Worm (Caenorhabditis elegans) whole organism, midembryonic: Measurements from ENCODE around the gene faxc-1.

Source experiments
- flt-1 ChIP-seq: fragments of 200-800 bp; sonication (Bioruptor generic); IDR thresholded peaks from 2 replicates; pipeline ENCODE4 v1.3.6; 2022; ENCODE audit warnings: missing genetic modification characterization, missing compliant biosample characterization
- ref-1 ChIP-seq: fragments of 200-800 bp; sonication (Bioruptor generic); conservative IDR thresholded peaks from 2 replicates; pipeline ENCODE4 v1.3.6; 2022; ENCODE audit warnings: missing genetic modification reagents, missing genetic modification characterization, missing compliant biosample characterization

- TF ChIP-seq flt-1 (GFP tag; lab: Robert Waterston, UW) (no peak), ref-1 (GFP tag; lab: Robert Waterston, UW) (no peak)
Measured at ce11 chrII:12296591-12296990, 32.6 kb downstream of the faxc-1 start.
